Worm (Caenorhabditis elegans) whole organism, L3 larva: ENCODE results near the gene ads-1.

ENCODE experiments used
- R02D3.7 ChIP-seq: fragments of 150-350 bp; optimal IDR thresholded peaks from 2 replicates; lab custom pipeline; 2014; ENCODE audit warnings: missing biosample characterization, missing genetic modification characterization
- ZK546.5 ChIP-seq: sonication (generic microtip); optimal IDR thresholded peaks from 2 replicates; lab custom pipeline; 2017; ENCODE audit warnings: missing biosample characterization, missing genetic modification characterization
- aly-2 ChIP-seq: fragments of 150-350 bp; optimal IDR thresholded peaks from 2 replicates; lab custom pipeline; 2014; ENCODE audit warnings: missing biosample characterization, missing genetic modification characterization
- ceh-16 ChIP-seq: sonication (generic microtip); optimal IDR thresholded peaks from 2 replicates; lab custom pipeline; 2017; ENCODE audit warnings: missing biosample characterization, missing genetic modification characterization
- ceh-28 ChIP-seq: fragments of 150-350 bp; optimal IDR thresholded peaks from 2 replicates; lab custom pipeline; 2014; ENCODE audit warnings: missing biosample characterization, missing genetic modification reagents, missing genetic modification characterization
- ceh-82 ChIP-seq: fragments of 150-350 bp; optimal IDR thresholded peaks from 2 replicates; lab custom pipeline; 2014; ENCODE audit warnings: missing biosample characterization, missing genetic modification characterization
- ceh-9 ChIP-seq: sonication (generic microtip); optimal IDR thresholded peaks from 2 replicates; lab custom pipeline; 2018; ENCODE audit warnings: missing biosample characterization, missing genetic modification characterization
- egl-27 ChIP-seq: sonication (generic microtip); optimal IDR thresholded peaks from 4 replicates; lab custom pipeline; 2017; ENCODE audit warnings: missing biosample characterization, missing genetic modification reagents, missing genetic modification characterization
- egl-5 ChIP-seq: fragments of 150-350 bp; optimal IDR thresholded peaks from 2 replicates; lab custom pipeline; 2017; ENCODE audit warnings: missing biosample characterization, missing genetic modification reagents, missing genetic modification characterization, inconsistent platforms
- elt-2 ChIP-seq: sonication (generic microtip); optimal IDR thresholded peaks from 2 replicates; lab custom pipeline; 2016; ENCODE audit warnings: missing genetic modification reagents, mild to moderate bottlenecking, missing genetic modification characterization, missing compliant biosample characterization
- elt-3 ChIP-seq, 3 experiments: fragments of 150-350 bp in 1 of 3; sonication (generic microtip) in 2 of 3; optimal IDR thresholded peaks; 2 replicates in 2 of 3; 4 replicates in 1 of 3; lab custom pipeline; 2014 to 2017; ENCODE audit warnings: missing biosample characterization in 3 of 3, missing genetic modification characterization in 3 of 3
- eor-1 ChIP-seq, 2 experiments: fragments of 150-350 bp; optimal IDR thresholded peaks; 2 replicates each; lab custom pipeline; 2014 to 2018; ENCODE audit warnings: missing biosample characterization in 2 of 2, missing genetic modification characterization in 2 of 2
- fkh-2 ChIP-seq: fragments of 150-350 bp; optimal IDR thresholded peaks from 2 replicates; lab custom pipeline; 2014; ENCODE audit warnings: missing biosample characterization, missing genetic modification reagents, missing genetic modification characterization
- hmg-11 ChIP-seq: sonication (generic microtip); optimal IDR thresholded peaks from 2 replicates; lab custom pipeline; 2016; ENCODE audit warnings: missing genetic modification characterization, missing compliant biosample characterization
- lin-39 ChIP-seq: fragments of 150-350 bp; optimal IDR thresholded peaks from 2 replicates; lab custom pipeline; 2018; ENCODE audit warnings: missing biosample characterization, missing genetic modification reagents, missing genetic modification characterization
- mml-1 ChIP-seq: fragments of 150-350 bp; sonication (generic microtip); optimal IDR thresholded peaks from 3 replicates; lab custom pipeline; 2014; ENCODE audit warnings: missing biosample characterization, missing genetic modification characterization
- nfya-1 ChIP-seq: sonication (generic microtip); optimal IDR thresholded peaks from 2 replicates; lab custom pipeline; 2017; ENCODE audit warnings: missing genetic modification characterization, mild to moderate bottlenecking, missing compliant biosample characterization, antibody characterized with exemption, moderate library complexity; ENCODE audit not compliant: insufficient read depth
- nhr-12 ChIP-seq: fragments of 150-350 bp; optimal IDR thresholded peaks from 2 replicates; lab custom pipeline; 2014; ENCODE audit warnings: missing biosample characterization, missing genetic modification characterization
- nhr-23 ChIP-seq: fragments of 150-350 bp; optimal IDR thresholded peaks from 2 replicates; lab custom pipeline; 2014; ENCODE audit warnings: missing biosample characterization, missing genetic modification reagents, missing genetic modification characterization
- nhr-237 ChIP-seq: fragments of 150-350 bp; optimal IDR thresholded peaks from 2 replicates; lab custom pipeline; 2014; ENCODE audit warnings: missing biosample characterization, missing genetic modification characterization
- nhr-25 ChIP-seq: sonication (generic microtip); optimal IDR thresholded peaks from 2 replicates; lab custom pipeline; 2017; ENCODE audit warnings: missing biosample characterization, missing genetic modification characterization
- nhr-43 ChIP-seq: sonication (generic microtip); optimal IDR thresholded peaks from 2 replicates; lab custom pipeline; 2016; ENCODE audit warnings: mild to moderate bottlenecking, missing genetic modification characterization, missing compliant biosample characterization; ENCODE audit not compliant: poor library complexity, severe bottlenecking
- nhr-77 ChIP-seq: fragments of 150-350 bp; optimal IDR thresholded peaks from 2 replicates; lab custom pipeline; 2014; ENCODE audit warnings: missing biosample characterization, missing genetic modification characterization
- pha-4 ChIP-seq: fragments of 150-350 bp; optimal IDR thresholded peaks from 2 replicates; lab custom pipeline; 2014; ENCODE audit warnings: missing biosample characterization, missing genetic modification reagents, missing genetic modification characterization
- pqm-1 ChIP-seq: fragments of 150-350 bp; optimal IDR thresholded peaks from 2 replicates; lab custom pipeline; 2017; ENCODE audit warnings: missing biosample characterization, missing genetic modification characterization, inconsistent platforms
- sea-2 ChIP-seq: fragments of 150-350 bp; sonication (generic microtip); optimal IDR thresholded peaks from 4 replicates; lab custom pipeline; 2014; ENCODE audit warnings: missing biosample characterization, missing genetic modification reagents, missing genetic modification characterization
- skn-1 ChIP-seq: fragments of 150-350 bp; optimal IDR thresholded peaks from 2 replicates; lab custom pipeline; 2014; ENCODE audit warnings: missing biosample characterization, missing genetic modification characterization
- unc-39 ChIP-seq: sonication (generic microtip); optimal IDR thresholded peaks from 4 replicates; lab custom pipeline; 2017; ENCODE audit warnings: missing biosample characterization, missing genetic modification characterization
- zag-1 ChIP-seq: fragments of 150-350 bp; optimal IDR thresholded peaks from 2 replicates; lab custom pipeline; 2014; ENCODE audit warnings: missing biosample characterization, missing genetic modification characterization
- ztf-4 ChIP-seq: fragments of 150-350 bp; optimal IDR thresholded peaks from 2 replicates; lab custom pipeline; 2014; ENCODE audit warnings: missing biosample characterization, missing genetic modification characterization

The ads-1 gene

DNA sequence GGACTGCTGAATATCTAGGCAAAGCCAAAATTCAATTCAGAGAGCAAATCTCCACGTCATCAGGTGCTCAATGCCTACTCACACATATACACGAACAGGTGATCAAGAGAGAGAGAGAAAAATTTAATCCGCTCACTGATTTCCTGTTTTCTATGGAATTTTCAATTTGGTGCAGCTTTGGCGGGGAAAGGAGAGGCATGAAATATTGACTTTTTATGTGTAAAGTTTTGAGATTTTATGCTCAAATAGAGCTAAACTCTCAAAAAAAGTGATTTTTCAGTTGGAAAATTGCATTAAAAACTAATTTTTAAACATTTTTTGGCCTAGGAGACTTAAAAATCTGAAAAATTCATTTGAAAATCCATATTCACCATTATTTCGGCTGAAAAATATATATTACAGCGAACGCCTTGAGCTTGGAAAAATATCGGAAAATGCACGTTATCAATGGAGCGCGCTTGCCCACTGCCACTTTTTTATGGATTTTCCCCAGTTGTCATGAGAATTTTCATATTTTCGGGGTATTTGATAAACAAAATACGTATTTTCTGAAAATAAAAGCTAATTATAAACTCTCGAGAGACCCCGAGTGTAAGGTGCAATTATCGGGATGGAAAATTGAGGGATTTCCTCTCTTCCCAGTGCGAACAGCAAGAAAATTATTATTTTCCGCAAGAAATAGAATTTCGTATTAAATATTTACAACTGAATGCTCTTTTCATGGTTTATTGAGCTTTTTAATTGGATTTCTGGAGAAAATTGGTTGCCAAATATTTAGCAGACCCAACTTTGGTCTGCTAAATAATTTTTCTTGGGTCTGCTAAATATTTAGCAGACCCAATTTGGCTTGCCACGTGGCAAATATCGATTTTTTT lies 45.2 kb upstream of the ads-1 start (continued):
- no peak for TF ChIP-seq skn-1 (tag; lab: Kevin White, UChicago)

DNA sequence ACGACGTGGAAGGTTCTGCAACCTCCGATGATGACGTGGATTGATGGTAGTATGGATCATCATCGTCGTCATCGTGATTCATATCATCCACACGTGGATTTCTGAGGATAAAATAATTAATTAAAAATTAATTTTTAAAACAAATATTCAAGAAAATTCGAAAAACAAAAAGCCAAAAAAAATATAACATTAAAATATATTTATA lies 44.7 kb upstream of the ads-1 start, which contains the start of gene Y50D7A.8:
Gene Y50D7A.8, minus strand, starts transcription at position 101 of the 205 bp plus-strand sequence.
- TF ChIP-seq zag-1 (tag; lab: Kevin White, UChicago) (no peak), nhr-12 (tag; lab: Kevin White, UChicago) (no peak), mml-1 (tag; lab: Kevin White, UChicago) (no peak), ztf-4 (tag; lab: Kevin White, UChicago) (no peak), egl-5 (tag; lab: Kevin White, UChicago) (no peak), eor-1 (tag; optimal IDR thresholded peaks at IDR 0.05; lab: Kevin White, UChicago) (no peak)

DNA sequence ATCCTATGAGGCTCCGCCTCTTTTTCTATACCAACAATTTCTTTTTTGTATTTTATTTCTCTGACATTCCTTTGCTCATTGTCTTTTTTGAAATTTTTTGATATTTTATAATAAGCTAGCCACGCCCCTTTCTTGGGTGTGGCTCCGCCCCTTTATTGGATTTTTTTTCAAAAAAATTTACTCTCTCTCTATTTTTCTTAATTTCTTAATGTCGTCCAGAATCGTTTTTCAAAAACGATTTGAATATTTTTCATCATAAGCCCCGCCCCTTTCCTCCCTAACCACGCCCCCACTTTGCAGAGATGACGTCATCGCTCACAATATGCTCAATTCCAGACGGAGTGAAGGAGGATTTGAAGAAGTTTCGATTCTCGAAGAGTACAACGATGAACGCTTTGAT lies 16.8 kb upstream of the ads-1 start, which contains the start of gene Y50D7A.10:
Gene Y50D7A.10, plus strand, starts transcription at position 301 of the 400 bp plus-strand sequence.
- no peak for TF ChIP-seq fkh-2 (tag; lab: Kevin White, UChicago)
- TF ChIP-seq lin-39, result no peak
- TF ChIP-seq aly-2 (tag; lab: Kevin White, UChicago), result no peak
- TF ChIP-seq nhr-25 (tag; lab: Kevin White, UChicago), result no peak
- TF ChIP-seq ceh-28 (tag; lab: Kevin White, UChicago), result no peak
- TF ChIP-seq nhr-77 (tag; lab: Kevin White, UChicago), result no peak

ce11 chrIII:312873-313272 lies 14.5 kb upstream of the ads-1 start:
- TF ChIP-seq egl-27, result peak; percentile 45
- no peak for TF ChIP-seq aly-2 (tag; lab: Kevin White, UChicago)
- TF ChIP-seq ztf-4 (tag; lab: Kevin White, UChicago), result no peak
- no peak for TF ChIP-seq pqm-1 (tag; lab: Kevin White, UChicago)
- TF ChIP-seq skn-1 (tag; lab: Kevin White, UChicago), result peak; percentile 7

DNA sequence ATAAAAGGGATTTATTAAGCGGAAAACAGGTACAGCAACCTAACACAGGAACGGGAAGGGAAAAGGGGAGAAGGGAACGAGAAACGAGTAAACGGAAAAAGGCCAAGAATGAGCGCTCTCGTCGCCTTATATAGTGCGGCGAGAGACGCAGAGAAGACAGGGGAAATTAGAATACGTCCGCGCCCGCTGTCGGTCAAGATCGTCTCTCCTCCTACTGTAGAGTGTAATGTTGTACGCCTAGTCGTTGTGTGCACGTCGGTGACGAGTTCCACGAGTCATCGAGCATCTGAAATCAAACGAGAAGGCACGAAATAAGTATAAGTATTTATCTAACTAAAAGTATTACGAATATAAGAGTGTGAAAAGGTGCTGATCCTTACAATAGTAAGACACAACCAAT lies 12.8 kb upstream of the ads-1 start:
- TF ChIP-seq hmg-11 (peak; percentile 2), ceh-82 (tag; lab: Kevin White, UChicago) (no peak), egl-5 (tag; lab: Kevin White, UChicago) (no peak), ceh-16 (tag; lab: Kevin White, UChicago) (no peak)
- TF ChIP-seq, all 47 proteins: peak for 1

ce11 chrIII:304564-304963 lies 6.2 kb upstream of the ads-1 start:
- no peak for TF ChIP-seq nfya-1
- TF ChIP-seq ZK546.5 (tag; lab: Kevin White, UChicago), result no peak
- TF ChIP-seq elt-3 (tag; optimal IDR thresholded peaks at IDR 0.05; lab: Kevin White, UChicago), result no peak
- no peak for TF ChIP-seq sea-2 (GFP tag; lab: Kevin White, UChicago)
- TF ChIP-seq zag-1 (tag; lab: Kevin White, UChicago), result no peak
- no peak for TF ChIP-seq pqm-1 (tag; lab: Kevin White, UChicago)
- TF ChIP-seq nhr-237 (tag; lab: Kevin White, UChicago), result no peak
- TF ChIP-seq nhr-43 (tag; lab: Kevin White, UChicago), result no peak
- no peak for TF ChIP-seq nhr-23 (tag; lab: Kevin White, UChicago)
- TF ChIP-seq R02D3.7, result no peak
- no peak for TF ChIP-seq nhr-12 (tag; lab: Kevin White, UChicago)
- TF ChIP-seq ceh-28 (tag; lab: Kevin White, UChicago), result no peak
- no peak for TF ChIP-seq unc-39
- no peak for TF ChIP-seq elt-2
- TF ChIP-seq skn-1 (tag; lab: Kevin White, UChicago), result no peak
- no peak for TF ChIP-seq pha-4
- no peak for TF ChIP-seq nhr-25 (tag; lab: Kevin White, UChicago)
- no peak for TF ChIP-seq ceh-9 (tag; lab: Kevin White, UChicago)
